Fruit fly (Drosophila melanogaster) whole organism, larva: Measurements from ENCODE around the gene CG4218.

Experiments
- noc ChIP-seq: fragments of 200-800 bp; sonication (Bioruptor generic); optimal IDR thresholded peaks from 3 replicates; lab custom pipeline; 2019; ENCODE audit warnings: missing biosample characterization, mild to moderate bottlenecking, missing genetic modification characterization, moderate library complexity

Gene CG4218

DNA sequence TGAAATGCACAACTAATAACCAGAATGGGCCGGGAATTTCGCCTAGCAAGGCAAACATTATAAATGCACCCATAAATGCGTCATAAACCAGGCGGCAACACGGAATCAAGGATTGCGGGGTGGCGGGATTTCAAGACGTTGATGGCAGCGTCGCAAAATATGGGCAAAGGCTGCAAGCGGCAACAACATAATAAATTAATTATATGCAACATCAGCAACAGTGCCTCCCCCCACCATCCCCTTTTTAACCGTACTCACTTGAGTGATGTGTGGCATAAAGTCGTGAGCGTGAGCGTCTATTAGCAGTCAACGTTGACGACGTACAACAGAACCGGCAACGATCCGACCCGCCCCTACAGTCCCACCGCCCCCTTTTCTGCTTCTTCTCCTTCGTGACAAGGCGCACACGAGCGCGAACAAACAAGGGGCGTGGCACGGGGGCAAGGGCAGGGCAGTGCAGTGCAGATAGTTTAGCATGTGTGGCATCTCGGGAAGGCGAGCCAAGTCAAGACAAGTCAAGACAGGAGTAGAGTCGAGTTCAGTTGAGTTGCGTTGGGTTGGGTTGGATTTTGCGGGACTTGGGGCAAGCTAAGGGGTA lies 19.7 kb upstream of the CG4218 start:
- TF ChIP-seq noc (tag; lab: Kevin White, UChicago): no peak

DNA sequence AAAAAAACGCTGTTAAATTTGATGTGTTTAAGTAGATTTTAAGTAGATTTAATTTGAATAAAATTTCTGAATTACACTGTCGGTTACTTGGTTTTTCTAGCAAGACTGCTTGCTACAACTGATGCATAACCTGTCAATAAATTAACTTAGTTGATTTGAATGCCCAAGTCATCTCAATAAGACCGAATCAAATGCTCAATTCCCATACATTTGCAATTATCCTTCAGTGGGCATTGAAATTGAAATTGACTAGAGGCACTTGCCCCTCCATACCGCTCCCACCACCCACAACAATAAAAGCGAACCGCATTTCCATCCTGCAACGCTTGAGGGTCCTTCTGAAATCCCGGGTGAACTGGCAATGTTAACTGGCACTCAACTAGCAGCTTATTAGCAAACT lies 14.7 kb upstream of the CG4218 start, which contains the start of gene CG3473:
TSS of gene CG3473 (minus strand) at position 101 of the 400 bp plus-strand sequence.
- no peak for TF ChIP-seq noc (tag; lab: Kevin White, UChicago)

DNA sequence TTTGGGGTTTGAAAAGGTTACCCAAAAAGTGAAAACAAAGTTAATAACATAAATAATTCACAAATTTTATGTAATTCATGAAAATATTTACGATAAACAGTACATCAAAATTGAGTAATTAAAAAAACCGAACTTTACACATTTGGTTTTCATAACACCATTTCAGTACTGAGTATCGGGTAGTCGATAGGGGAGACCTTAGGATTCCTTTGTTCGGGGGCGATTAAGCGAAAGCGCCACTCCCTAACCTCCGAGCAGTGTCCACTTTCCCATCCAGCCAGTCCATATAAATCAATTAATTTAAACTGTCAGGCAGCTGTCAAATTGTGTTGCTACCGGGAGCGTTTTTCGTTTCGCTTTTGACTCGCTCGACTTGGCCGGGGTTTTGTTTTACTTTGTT lies 13.4 kb upstream of the CG4218 start:
- TF ChIP-seq noc (tag; lab: Kevin White, UChicago): peak; percentile 42

DNA sequence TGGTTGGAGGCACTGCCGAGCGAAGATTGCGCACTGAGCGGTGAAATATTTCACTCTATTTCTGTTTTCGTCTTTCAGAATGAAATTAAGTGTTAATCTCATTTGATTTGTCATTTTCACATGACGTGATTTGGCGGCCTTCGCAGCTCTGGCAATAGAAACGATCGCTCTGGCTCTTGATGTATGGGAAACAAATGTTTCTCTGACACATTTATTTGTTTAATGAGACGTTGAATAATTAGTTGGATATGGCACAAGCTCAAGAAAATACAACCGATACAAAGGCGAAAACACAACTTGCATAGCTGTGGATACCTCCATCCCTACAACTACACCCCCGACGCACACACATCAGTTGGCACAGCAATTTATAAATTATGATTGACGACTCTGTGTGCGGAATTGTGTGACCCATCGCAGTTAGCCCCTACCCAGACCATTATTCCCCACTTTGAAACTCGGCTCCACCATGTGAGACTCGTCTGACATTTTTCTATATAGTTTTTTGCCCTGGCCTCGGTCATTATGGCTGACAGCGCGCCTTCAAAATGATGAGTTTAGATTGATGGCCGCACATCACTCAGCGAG lies 10.0 kb upstream of the CG4218 start:
- TF ChIP-seq noc (tag; lab: Kevin White, UChicago): peak; percentile 58

DNA sequence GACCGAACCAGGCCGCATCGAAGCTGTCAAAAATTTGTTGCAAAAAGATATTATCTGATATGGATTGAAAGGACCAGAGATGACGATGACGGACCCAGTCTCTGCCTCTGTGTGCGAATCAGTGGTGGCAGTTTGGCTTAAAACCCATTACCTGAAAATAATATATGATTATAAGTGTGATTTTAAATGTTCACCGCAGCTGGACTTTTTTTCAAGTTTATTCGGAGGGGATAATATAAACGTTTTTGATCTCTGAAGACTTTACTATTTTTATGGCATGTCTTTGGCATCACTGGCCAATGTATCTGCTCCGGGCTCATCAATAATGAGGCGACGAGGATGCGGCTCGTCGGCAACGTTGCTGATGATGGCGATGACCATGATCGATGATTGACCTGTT lies 8.8 kb upstream of the CG4218 start:
- TF ChIP-seq noc (tag; lab: Kevin White, UChicago): no peak

DNA sequence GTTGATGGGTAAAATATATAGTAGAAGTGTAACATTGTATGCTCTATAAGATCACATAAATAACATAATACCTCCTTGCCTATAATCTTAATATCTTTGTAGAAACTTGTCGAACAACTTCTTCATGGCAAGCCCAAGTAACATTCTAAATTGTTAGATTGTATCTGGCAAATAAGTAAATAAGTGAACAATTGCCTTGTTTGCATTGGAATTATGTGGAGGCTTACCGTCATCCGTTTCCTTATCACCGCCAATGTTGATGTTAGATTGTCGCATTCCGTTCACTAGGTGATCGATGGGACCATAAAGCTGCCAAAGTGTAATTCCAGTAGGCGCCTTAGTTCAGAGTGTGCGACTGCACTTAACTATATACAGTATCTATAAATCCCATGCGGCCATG lies 7.9 kb upstream of the CG4218 start:
- TF ChIP-seq noc (tag; lab: Kevin White, UChicago): no peak

DNA sequence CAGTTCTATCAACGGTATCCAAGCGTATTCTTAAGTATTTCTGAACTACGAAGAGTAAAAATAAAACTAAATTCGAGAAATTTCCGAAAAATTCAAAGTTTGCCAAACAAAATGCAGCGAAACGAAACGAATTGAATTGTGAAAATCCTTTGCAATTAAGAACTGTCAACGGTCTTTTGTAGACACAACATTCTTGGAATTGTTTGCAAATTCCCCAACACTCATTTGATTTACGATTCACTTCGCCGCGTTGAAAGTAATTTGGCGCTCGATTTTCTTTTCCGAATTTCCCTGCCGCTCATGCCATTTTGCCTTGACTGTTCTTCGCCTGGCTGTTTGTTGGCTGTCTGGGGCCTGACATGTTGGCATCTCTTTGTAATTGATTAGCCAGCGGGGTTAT lies 7.3 kb upstream of the CG4218 start:
- TF ChIP-seq noc (tag; lab: Kevin White, UChicago): no peak

DNA sequence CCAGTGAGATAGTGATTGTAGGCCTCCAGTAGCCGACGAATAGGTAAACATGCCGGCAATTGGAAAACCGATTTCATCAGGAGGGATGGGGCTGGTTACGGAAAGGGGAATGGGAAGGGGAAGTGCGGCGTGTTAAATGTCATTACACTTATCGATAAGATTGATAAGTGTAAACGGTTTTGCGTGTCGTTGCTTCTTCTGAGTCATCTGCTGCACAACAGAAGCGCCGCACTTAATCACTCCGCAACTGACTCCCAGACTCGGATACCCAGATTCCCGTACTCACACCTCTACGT lies 5.6 kb upstream of the CG4218 start:
- TF ChIP-seq noc (tag; lab: Kevin White, UChicago): no peak

DNA sequence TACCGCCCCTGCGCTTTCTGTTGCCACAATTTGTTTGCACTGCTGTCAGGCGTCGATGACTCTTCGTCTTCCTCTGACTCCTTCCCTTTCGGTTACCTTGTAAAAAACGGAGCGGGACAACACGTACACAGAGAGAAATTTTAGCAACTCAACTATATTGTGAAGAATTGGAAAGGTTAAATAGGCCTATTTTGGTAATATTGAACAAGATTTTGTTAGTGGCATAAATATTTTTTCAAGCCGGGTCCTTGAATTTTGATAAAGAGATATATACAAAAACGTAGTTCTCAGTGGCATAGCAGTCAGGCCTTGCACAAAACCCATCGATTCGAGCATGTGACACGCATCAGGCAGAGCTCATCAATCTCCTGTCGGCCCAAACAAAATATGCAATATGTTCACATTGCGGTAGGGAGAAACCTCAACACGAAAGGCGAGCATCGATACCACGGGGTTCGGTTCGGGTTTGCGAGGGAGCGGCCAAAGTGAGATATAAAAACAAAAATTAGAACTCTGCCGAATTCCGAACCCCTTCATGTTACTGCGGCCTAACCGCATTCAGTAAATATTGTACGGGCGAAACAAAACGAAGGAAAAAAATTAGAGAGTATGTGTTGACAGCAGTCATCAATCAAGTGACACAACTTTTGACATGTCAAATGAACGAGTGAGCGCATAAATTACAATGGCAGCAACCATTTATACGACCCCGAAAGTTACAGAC lies 5.1 kb upstream of the CG4218 start:
- TF ChIP-seq noc (tag; lab: Kevin White, UChicago): no peak

DNA sequence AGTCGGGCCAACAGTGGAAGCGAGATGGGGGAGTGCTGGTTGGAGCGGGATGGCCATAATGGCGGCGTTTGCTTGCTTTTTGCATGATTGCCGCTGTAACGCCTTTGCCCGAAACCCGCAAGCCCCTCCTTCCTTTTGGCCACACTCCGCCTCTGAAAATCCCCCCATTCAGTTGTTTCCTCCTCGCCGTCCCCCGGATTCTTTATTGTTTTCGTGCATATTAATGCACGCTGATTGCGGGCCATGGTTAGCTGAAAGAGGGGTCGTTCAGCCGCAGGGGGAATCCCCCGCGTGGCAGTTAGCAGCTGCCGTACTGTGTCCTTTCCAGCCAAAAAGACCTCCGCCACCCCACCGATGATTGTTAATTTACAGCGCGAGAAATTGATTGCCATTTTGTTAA lies 3.9 kb upstream of the CG4218 start:
- TF ChIP-seq noc (tag; lab: Kevin White, UChicago): no peak

DNA sequence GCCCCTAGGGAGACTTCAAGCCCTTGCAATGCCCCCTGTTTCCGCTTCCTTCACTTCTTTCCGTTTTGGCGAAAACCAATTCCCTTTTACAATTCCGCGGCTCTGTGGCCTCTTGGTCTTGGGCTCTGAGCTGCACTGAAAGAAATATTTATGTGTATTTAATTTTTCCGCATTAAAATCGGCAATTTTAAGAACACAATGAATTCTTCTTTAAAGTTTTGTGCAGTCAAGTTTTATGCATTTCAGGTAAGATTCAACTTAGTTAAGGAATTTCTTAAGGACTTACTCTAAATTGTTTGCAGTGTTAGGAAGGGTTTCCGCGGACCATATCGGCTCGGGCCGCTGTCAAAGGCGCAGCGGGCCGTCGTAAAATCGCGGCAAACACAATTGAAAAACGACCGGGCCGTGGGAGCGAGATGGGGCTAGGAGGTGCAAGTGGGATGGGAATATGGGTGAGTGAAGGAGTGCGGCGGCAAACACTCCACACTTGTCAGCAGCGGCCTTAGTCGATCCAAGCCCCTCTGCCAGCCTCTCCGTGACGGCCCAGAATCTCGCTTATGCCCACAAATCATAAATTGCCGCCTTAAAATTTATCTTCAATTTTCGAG lies 3.3 kb upstream of the CG4218 start:
- TF ChIP-seq noc (tag; lab: Kevin White, UChicago): no peak

DNA sequence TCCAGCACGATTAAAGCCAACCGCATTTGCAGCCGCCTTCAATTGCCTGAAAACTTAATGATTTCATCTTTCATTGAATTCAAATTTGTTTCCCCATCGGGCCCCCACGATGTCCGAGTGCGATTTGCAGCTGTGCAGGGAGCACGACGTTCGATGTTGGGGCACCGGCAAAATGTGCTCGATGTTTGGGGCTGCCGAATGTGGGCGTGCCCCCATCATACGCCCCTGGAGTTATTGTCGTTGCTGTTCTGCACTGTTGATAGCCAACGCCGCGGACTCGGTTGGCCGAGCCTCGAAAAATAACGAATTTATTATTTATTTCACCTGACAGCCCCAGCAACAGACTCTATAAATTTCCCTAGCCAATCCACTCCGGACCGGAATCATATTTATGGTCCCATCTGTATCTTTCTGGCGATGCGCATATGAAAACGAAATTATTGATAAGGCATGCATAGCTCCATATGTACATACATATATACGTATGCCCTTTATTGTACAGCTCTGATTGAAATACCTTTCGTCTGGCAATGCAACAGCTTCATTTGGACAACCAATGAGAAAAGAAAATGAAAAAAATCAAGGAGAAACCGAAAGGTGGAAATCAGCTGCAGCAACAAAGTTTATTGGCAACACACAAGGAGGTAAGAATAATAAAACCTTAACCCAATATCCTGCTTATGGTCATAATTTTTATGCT lies 1.9 kb upstream of the CG4218 start:
- no peak for TF ChIP-seq noc (tag; lab: Kevin White, UChicago)

DNA sequence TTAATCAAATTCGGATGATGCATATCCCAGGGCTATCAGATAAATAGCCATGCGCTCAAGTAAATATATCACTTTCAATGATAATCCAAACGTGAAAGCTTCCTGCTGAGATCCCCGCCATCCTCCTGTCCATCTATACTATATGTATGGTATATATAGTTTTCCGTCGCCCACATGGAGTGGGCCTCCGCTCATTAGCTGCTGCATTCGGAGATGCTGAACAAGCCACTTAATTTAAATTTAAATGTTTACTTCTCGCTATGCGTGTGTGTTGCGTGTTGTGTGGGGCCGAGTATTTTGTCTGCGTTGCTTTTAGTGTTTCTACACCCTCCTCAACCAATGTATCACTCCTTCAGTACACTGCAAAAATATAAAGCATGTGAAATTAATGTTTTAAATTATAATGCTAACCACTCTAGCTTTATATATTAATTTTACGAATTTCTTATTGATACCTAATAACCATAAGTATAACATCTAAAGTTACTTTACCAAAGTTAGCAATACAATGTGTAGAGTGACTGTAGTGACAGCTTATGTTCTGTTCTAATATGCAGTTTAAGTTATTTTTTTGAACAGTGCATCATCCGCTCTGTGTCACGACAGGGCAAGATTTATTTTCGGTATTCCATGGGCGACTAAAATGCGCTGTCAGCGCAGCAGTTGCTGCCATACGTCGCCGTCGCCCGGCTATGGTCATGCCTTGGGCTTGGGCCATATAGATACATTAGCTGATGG lies 2.1 kb downstream of the CG4218 start:
- TF ChIP-seq noc (tag; lab: Kevin White, UChicago): no peak

DNA sequence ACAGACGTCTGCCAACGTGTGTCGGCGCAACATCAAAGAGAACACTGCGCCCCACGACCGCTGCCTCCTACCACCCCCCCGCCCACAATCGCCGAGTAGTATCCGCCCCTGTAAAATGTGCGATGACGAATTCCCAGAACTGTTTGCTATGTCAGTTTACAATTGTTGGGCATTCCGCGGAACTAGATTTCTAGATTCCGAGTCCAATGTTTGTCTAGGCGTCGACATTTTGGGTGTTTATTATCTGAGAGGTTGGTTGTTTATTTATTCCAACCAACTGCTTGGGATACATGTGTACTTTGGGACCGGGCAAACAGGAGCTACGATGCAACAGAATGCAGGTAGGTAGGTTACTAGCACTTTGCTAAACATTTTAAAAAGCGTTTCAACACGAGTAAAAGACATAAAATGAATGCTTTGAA lies 3.6 kb downstream of the CG4218 start:
- no peak for TF ChIP-seq noc (tag; lab: Kevin White, UChicago)

DNA sequence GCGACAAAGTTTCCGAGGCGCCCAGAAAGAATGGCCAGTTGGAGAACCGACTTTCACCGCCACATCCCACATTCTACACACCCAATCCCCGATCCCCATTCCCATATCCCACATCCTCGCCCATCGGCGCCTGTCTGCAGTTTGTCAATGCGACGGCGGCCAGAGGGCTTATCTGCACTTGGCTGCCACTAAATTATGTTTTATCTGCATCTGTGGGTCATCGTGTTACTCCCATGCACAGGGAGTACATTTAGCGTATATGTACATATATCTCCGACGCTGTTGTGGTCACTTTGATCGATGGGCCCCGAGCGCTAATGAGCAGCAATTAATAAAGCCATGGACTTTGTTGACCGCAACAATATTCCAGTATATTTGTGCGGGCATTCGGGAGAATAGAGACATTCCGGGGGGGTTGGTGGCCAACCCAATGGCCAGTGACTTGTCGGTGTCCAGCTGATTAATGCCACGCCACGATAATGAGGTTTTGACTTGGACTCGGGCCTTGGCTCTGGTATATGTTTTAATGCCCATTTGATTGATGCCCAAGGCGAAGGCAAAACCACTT lies 8.3 kb downstream of the CG4218 start:
- TF ChIP-seq noc (tag; lab: Kevin White, UChicago): peak; percentile 85
